Worm (Caenorhabditis elegans): ENCODE results near the gene cutl-25.

ce11 chrIII:3031017-3031756, 15.8 kb downstream of the cutl-25 start:
- TF ChIP-seq lir-3 (tag; optimal IDR thresholded peaks at IDR 0.05; ENCODE audit: poor library complexity) (no peak), nhr-28 (tag; optimal IDR thresholded peaks at IDR 0.05) (no peak), unc-62 (GFP tag; optimal IDR thresholded peaks at IDR 0.05) (no peak), elt-2 (tag; optimal IDR thresholded peaks at IDR 0.05) (no peak), snpc-4 (tag; optimal IDR thresholded peaks at IDR 0.05) (no peak), tbx-2 (tag; optimal IDR thresholded peaks at IDR 0.05) (no peak), skn-1 (tag; optimal IDR thresholded peaks at IDR 0.05) (no peak), xbp-1 (tag; optimal IDR thresholded peaks at IDR 0.05) (no peak), nhr-237 (tag; optimal IDR thresholded peaks at IDR 0.05) (no peak), lin-13 (GFP tag; optimal IDR thresholded peaks at IDR 0.05) (no peak), lin-14 (GFP tag; optimal IDR thresholded peaks at IDR 0.05) (no peak)

Data from whole organism, L1 larva.